Worm (Caenorhabditis elegans) whole organism, L4/young adult: ENCODE results near the gene AC7.3.

Experiments
- W03F9.2 ChIP-seq: fragments of 150-350 bp; optimal IDR thresholded peaks from 2 replicates; lab custom pipeline; 2014; ENCODE audit warnings: missing biosample characterization, missing genetic modification characterization
- dao-5 ChIP-seq: sonication (generic microtip); optimal IDR thresholded peaks from 2 replicates; lab custom pipeline; 2016; ENCODE audit warnings: missing genotype, missing genetic modification characterization, moderate library complexity, missing compliant biosample characterization
- him-1 ChIP-seq: sonication (generic microtip); optimal IDR thresholded peaks from 2 replicates; lab custom pipeline; 2016; ENCODE audit warnings: missing genotype, missing genetic modification reagents, missing genetic modification characterization, missing compliant biosample characterization

ce11 chrIV:5085782-5086181 is 25.9 kb upstream of the AC7.3 start:
- no peak for TF ChIP-seq W03F9.2 (tag; lab: Kevin White, UChicago)
- no peak for TF ChIP-seq him-1 (tag; lab: Kevin White, UChicago)
- no peak for TF ChIP-seq dao-5 (tag; lab: Kevin White, UChicago)
